Fruit fly (Drosophila melanogaster): ENCODE results near the gene CG31360.

The CG31360 gene

dm6 chr3R:17684854-17685253 lies at the start of gene CG31360, which contains the start of gene CG31251:
TSS of gene CG31360 (plus strand) at chr3R:17685097.
TSS of gene CG31251 (minus strand) at chr3R:17684915.
- TF ChIP-seq psq (optimal IDR thresholded peaks at IDR 0.05) (no peak), CG8478 (optimal IDR thresholded peaks at IDR 0.05) (no peak), EcR (GFP tag; optimal IDR thresholded peaks at IDR 0.05) (no peak), usp (GFP tag; optimal IDR thresholded peaks at IDR 0.05) (no peak), pan (optimal IDR thresholded peaks at IDR 0.05) (no peak), Dll (optimal IDR thresholded peaks at IDR 0.05) (no peak)

DNA sequence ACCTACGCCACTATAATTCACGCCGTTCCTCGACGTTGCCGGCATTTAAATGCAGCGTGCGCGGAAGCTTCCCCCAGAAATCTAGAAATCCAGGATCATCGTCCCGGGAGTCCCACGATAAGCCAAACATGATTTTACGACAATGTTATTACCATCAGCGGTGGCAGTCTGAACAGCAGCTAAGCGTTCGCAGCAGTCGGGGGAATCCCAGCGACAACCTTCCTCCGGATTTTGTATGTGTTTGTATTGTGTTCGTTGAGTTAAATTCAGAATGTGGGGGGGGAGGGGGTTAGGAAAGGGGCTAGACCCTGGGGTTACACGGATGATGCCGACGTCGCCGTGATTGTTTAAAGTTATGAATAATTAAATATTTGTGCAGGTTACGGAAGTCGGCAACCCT lies 40.9 kb upstream of the CG31360 start:
- TF ChIP-seq CG8478 (optimal IDR thresholded peaks at IDR 0.05) (no peak), usp (GFP tag; optimal IDR thresholded peaks at IDR 0.05) (no peak), Dll (optimal IDR thresholded peaks at IDR 0.05) (no peak), EcR (GFP tag; optimal IDR thresholded peaks at IDR 0.05) (no peak), pan (optimal IDR thresholded peaks at IDR 0.05) (no peak), psq (optimal IDR thresholded peaks at IDR 0.05) (no peak)

- no peak for TF ChIP-seq EcR (GFP tag; optimal IDR thresholded peaks at IDR 0.05)
- TF ChIP-seq usp (GFP tag; optimal IDR thresholded peaks at IDR 0.05): no peak
- TF ChIP-seq Dll (optimal IDR thresholded peaks at IDR 0.05): no peak
- no peak for TF ChIP-seq CG8478 (optimal IDR thresholded peaks at IDR 0.05)
- TF ChIP-seq pan (optimal IDR thresholded peaks at IDR 0.05): no peak
- no peak for TF ChIP-seq psq (optimal IDR thresholded peaks at IDR 0.05)
Measured at dm6 chr3R:17645239-17645638, 39.7 kb upstream of the CG31360 start.

DNA sequence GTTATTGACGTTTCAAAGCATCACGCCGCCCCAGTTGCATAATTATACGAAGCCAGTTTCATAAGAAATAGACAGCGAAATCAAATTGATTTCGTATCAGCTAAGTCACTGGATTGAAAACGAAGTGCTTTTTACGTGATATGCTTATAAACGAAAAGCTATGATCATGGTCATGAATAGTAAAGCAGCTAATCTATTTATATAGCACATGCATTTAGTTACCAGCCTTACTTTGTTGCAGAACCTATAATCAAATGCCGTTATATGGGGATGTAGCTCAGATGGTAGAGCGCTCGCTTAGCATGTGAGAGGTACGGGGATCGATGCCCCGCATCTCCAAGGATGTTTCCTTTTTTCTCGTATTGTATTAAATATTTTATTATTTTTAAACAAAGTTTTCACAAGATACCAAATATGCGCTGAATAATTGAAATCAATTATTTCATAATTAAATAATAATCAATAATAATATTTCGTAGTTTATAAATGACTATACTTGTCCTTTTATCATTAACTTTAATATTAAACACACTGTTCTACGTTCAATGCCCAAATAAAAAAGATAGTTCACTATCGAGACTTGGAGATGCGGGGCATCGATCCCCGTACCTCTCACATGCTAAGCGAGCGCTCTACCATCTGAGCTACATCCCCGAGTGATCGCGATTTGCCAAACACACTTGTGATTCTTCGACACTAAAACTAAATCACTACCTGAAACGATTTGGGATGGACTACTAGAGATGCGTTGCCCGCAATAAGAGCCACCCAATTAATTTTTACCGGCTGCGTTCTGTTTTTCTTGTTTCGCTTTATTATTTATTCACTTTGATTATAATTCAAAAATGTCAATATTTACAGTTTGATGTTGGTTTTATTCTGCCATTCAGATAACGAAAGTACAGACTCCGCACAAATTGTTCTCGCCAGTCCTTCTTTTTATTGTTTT lies 38.5 kb upstream of the CG31360 start:
- TF ChIP-seq usp (GFP tag; optimal IDR thresholded peaks at IDR 0.05) (no peak), psq (optimal IDR thresholded peaks at IDR 0.05) (no peak), CG8478 (optimal IDR thresholded peaks at IDR 0.05) (no peak), EcR (GFP tag; optimal IDR thresholded peaks at IDR 0.05) (no peak), Dll (optimal IDR thresholded peaks at IDR 0.05) (no peak), pan (optimal IDR thresholded peaks at IDR 0.05) (no peak)

DNA sequence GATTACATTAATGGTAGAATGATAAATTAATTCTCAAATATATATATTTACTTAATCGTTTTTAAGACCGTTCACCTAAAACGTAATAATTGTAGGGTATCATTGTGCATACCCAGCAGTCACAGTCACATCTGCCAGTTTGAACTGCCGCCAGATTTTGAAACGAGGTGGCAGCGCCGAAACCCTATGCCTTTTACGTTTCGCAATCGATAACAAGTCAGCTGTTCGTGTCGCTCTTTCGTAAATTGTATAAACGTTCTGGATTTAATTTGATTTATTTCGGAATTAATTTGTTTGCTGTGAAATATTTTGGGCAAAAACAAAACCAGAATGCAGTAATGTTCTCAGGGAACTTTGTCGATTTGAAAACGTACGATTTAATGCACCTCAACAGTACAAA lies 37.5 kb upstream of the CG31360 start, which contains the start of gene CG14322:
Gene CG14322 (plus strand): TSS at position 236 of the 400 bp plus-strand sequence.
- TF ChIP-seq Dll (optimal IDR thresholded peaks at IDR 0.05) (no peak), psq (optimal IDR thresholded peaks at IDR 0.05) (no peak), usp (GFP tag; optimal IDR thresholded peaks at IDR 0.05) (no peak), pan (optimal IDR thresholded peaks at IDR 0.05) (no peak), EcR (GFP tag; optimal IDR thresholded peaks at IDR 0.05) (no peak), CG8478 (optimal IDR thresholded peaks at IDR 0.05) (no peak)

- TF ChIP-seq pan (optimal IDR thresholded peaks at IDR 0.05): no peak
- no peak for TF ChIP-seq CG8478 (optimal IDR thresholded peaks at IDR 0.05)
- TF ChIP-seq psq (optimal IDR thresholded peaks at IDR 0.05): no peak
- TF ChIP-seq usp (GFP tag; optimal IDR thresholded peaks at IDR 0.05): no peak
- TF ChIP-seq Dll (optimal IDR thresholded peaks at IDR 0.05): no peak
- TF ChIP-seq EcR (GFP tag; optimal IDR thresholded peaks at IDR 0.05): no peak
Measured at dm6 chr3R:17653879-17654278, 31.0 kb upstream of the CG31360 start.

dm6 chr3R:17655040-17655439 lies 29.9 kb upstream of the CG31360 start:
- TF ChIP-seq CG8478 (optimal IDR thresholded peaks at IDR 0.05) (no peak), psq (optimal IDR thresholded peaks at IDR 0.05) (no peak), EcR (GFP tag; optimal IDR thresholded peaks at IDR 0.05) (no peak), pan (optimal IDR thresholded peaks at IDR 0.05) (no peak), Dll (optimal IDR thresholded peaks at IDR 0.05) (no peak), usp (GFP tag; optimal IDR thresholded peaks at IDR 0.05) (no peak)

dm6 chr3R:17656923-17657322 lies 28.0 kb upstream of the CG31360 start:
- TF ChIP-seq EcR (GFP tag; optimal IDR thresholded peaks at IDR 0.05): no peak
- no peak for TF ChIP-seq pan (optimal IDR thresholded peaks at IDR 0.05)
- no peak for TF ChIP-seq Dll (optimal IDR thresholded peaks at IDR 0.05)
- no peak for TF ChIP-seq CG8478 (optimal IDR thresholded peaks at IDR 0.05)
- no peak for TF ChIP-seq psq (optimal IDR thresholded peaks at IDR 0.05)

- TF ChIP-seq usp (GFP tag; optimal IDR thresholded peaks at IDR 0.05) (no peak), pan (optimal IDR thresholded peaks at IDR 0.05) (no peak), Dll (optimal IDR thresholded peaks at IDR 0.05) (no peak), CG8478 (optimal IDR thresholded peaks at IDR 0.05) (no peak), EcR (GFP tag; optimal IDR thresholded peaks at IDR 0.05) (no peak), psq (optimal IDR thresholded peaks at IDR 0.05) (no peak)
Measured at dm6 chr3R:17666061-17666796, 18.7 kb upstream of the CG31360 start.

DNA sequence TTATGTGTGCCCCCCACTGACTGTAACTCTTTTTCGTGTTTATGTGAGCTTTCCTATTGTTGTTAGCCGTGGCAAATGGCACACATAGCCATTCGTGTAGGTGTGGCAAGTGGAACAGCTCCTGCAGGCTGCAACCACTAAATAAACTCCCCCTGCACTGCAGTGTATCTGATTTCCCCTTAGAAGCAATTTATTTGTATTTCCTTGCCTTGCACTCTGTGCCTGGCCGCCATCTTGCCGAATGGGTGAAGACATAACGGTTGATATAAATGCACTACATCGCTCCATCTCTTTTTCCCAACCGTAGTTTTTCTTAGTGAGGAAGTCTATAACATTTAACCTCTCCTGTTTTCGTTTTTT lies 18.1 kb upstream of the CG31360 start:
- TF ChIP-seq EcR (GFP tag; optimal IDR thresholded peaks at IDR 0.05) (no peak), psq (optimal IDR thresholded peaks at IDR 0.05) (no peak), usp (GFP tag; optimal IDR thresholded peaks at IDR 0.05) (no peak), pan (optimal IDR thresholded peaks at IDR 0.05) (no peak), Dll (optimal IDR thresholded peaks at IDR 0.05) (no peak), CG8478 (optimal IDR thresholded peaks at IDR 0.05) (no peak)

dm6 chr3R:17667279-17667678 lies 17.6 kb upstream of the CG31360 start, which contains the start of gene CG45045:
TSS of gene CG45045 (plus strand) at chr3R:17667572.
- TF ChIP-seq CG8478 (optimal IDR thresholded peaks at IDR 0.05): no peak
- no peak for TF ChIP-seq pan (optimal IDR thresholded peaks at IDR 0.05)
- TF ChIP-seq EcR (GFP tag; optimal IDR thresholded peaks at IDR 0.05): no peak
- no peak for TF ChIP-seq Dll (optimal IDR thresholded peaks at IDR 0.05)
- TF ChIP-seq psq (optimal IDR thresholded peaks at IDR 0.05): no peak
- no peak for TF ChIP-seq usp (GFP tag; optimal IDR thresholded peaks at IDR 0.05)

DNA sequence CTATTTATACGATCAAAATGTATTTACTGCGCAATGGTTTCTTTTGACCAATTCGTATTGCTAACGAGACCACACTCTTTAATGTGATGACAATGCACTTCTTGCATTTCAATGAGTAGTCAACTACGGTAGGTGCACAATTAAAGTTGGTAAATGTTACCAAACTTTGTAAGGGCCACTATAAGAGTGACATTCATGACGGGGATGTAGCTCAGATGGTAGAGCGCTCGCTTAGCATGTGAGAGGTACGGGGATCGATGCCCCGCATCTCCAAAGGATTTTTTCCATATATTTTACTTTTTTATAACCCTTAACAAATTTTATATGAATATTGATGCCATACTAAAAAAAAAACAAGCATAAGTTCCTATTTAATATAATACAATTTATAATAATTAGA lies 16.9 kb upstream of the CG31360 start:
- TF ChIP-seq CG8478 (optimal IDR thresholded peaks at IDR 0.05): no peak
- no peak for TF ChIP-seq Dll (optimal IDR thresholded peaks at IDR 0.05)
- no peak for TF ChIP-seq pan (optimal IDR thresholded peaks at IDR 0.05)
- no peak for TF ChIP-seq usp (GFP tag; optimal IDR thresholded peaks at IDR 0.05)
- TF ChIP-seq psq (optimal IDR thresholded peaks at IDR 0.05): no peak
- TF ChIP-seq EcR (GFP tag; optimal IDR thresholded peaks at IDR 0.05): no peak

Data from whole organism.